Worm (Caenorhabditis elegans) whole organism, young adult: ENCODE results near the gene Y64G10A.1.
"Not testable (repeated sequence)": the region's sequence is repeated elsewhere in the genome, so short reads cannot be mapped to it uniquely, and the experiment has no call there.

Source experiments
- F49E8.2 ChIP-seq: sonication (generic microtip); optimal IDR thresholded peaks from 3 replicates; lab custom pipeline; 2017; ENCODE audit warnings: missing genetic modification characterization, mild to moderate bottlenecking, missing compliant biosample characterization, antibody characterized with exemption, moderate library complexity; ENCODE audit not compliant: insufficient read depth
- F52B5.7 ChIP-seq: sonication (generic microtip); optimal IDR thresholded peaks from 2 replicates; lab custom pipeline; 2016; ENCODE audit warnings: mild to moderate bottlenecking, missing genetic modification characterization, missing compliant biosample characterization
- K11D2.4 ChIP-seq: fragments of 200-800 bp; sonication (Bioruptor generic); IDR thresholded peaks from 2 replicates; pipeline ENCODE4 v1.3.6; 2022; ENCODE audit warnings: missing genetic modification reagents, missing genetic modification characterization, missing compliant biosample characterization
- T26A5.8 ChIP-seq: sonication (generic microtip); optimal IDR thresholded peaks from 2 replicates; lab custom pipeline; 2016; ENCODE audit warnings: missing genetic modification characterization, missing compliant biosample characterization
- akir-1 ChIP-seq: fragments of 200-800 bp; sonication (Bioruptor generic); optimal IDR thresholded peaks from 2 replicates; lab custom pipeline; 2018; ENCODE audit warnings: mild to moderate bottlenecking, missing genetic modification characterization, moderate library complexity, missing compliant biosample characterization
- ama-1 ChIP-seq, 3 experiments: fragments of 150-350 bp in 1 of 3; sonication (generic microtip) in 2 of 3; optimal IDR thresholded peaks; 2 replicates each; lab custom pipeline; 2014 to 2018; ENCODE audit warnings: missing biosample characterization in 2 of 3, missing genetic modification characterization in 2 of 3, missing genetic modification reagents in 2 of 3
- dpl-1 ChIP-seq: fragments of 150-350 bp; optimal IDR thresholded peaks from 2 replicates; lab custom pipeline; 2014; ENCODE audit warnings: missing biosample characterization, missing genetic modification reagents, missing genetic modification characterization
- efl-1 ChIP-seq: fragments of 150-350 bp; optimal IDR thresholded peaks from 2 replicates; lab custom pipeline; 2014; ENCODE audit warnings: missing biosample characterization, missing genetic modification reagents, missing genetic modification characterization
- lag-1 ChIP-seq: fragments of 200-800 bp; sonication (Bioruptor generic); IDR thresholded peaks from 2 replicates; pipeline ENCODE4 v1.3.6; 2022; ENCODE audit warnings: missing genetic modification reagents, missing genetic modification characterization, missing compliant biosample characterization
- lin-40 ChIP-seq: sonication (generic microtip); optimal IDR thresholded peaks from 2 replicates; lab custom pipeline; 2016; ENCODE audit warnings: missing genetic modification characterization, mild to moderate bottlenecking, missing compliant biosample characterization, missing genotype, missing genetic modification reagents
- snpc-1.1 ChIP-seq: sonication (generic microtip); optimal IDR thresholded peaks from 2 replicates; lab custom pipeline; 2017; ENCODE audit warnings: missing genetic modification characterization, mild to moderate bottlenecking, missing compliant biosample characterization, antibody characterized with exemption, moderate library complexity, missing genotype, missing genetic modification reagents; ENCODE audit not compliant: insufficient read depth
- tlf-1 ChIP-seq: fragments of 200-800 bp; sonication (Bioruptor generic); optimal IDR thresholded peaks from 2 replicates; lab custom pipeline; 2018; ENCODE audit warnings: mild to moderate bottlenecking, missing genetic modification characterization, missing compliant biosample characterization
- ztf-6 ChIP-seq: fragments of 200-800 bp; sonication (Bioruptor generic); IDR thresholded peaks from 2 replicates; pipeline ENCODE4 v1.3.6; 2022; ENCODE audit warnings: missing genetic modification reagents, missing genetic modification characterization, missing compliant biosample characterization

DNA sequence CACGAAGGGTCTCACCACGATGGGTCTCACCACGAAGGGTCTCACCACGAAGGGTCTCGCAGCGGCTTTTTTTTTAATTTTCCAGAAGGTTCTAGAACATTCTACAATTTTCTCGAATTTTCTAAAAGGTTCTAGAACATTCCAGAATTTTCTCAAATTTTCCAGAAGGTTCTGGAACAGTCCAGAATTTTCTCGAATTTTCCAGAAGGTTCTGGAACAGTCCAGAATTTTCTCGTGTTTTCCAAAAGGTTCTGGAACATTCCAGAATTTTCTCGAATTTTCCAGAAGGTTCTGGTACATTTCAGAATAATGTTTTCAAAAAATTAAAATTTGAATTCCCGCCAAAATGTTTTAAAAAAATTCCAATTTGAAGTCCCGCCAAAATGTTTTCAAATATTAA, 20.8 kb downstream of the Y64G10A.1 start:
- TF ChIP-seq lag-1 (GFP tag; lab: Robert Waterston, UW); lin-40 (tag; lab: Kevin White, UChicago); T26A5.8 (tag; lab: Kevin White, UChicago); dpl-1 (GFP tag; lab: Kevin White, UChicago); K11D2.4 (GFP tag; lab: Robert Waterston, UW); F49E8.2 (tag; lab: Kevin White, UChicago); snpc-1.1 (tag; lab: Kevin White, UChicago); akir-1 (GFP tag; lab: Kevin White, UChicago); F52B5.7; ama-1 (optimal IDR thresholded peaks at IDR 0.05; lab: Kevin White, UChicago); ama-1 (GFP tag; optimal IDR thresholded peaks at IDR 0.05; lab: Kevin White, UChicago); ztf-6 (GFP tag; lab: Robert Waterston, UW); tlf-1 (GFP tag; lab: Kevin White, UChicago); efl-1 (GFP tag; lab: Kevin White, UChicago): not testable (repeated sequence)
